In the genomic region with DNA sequence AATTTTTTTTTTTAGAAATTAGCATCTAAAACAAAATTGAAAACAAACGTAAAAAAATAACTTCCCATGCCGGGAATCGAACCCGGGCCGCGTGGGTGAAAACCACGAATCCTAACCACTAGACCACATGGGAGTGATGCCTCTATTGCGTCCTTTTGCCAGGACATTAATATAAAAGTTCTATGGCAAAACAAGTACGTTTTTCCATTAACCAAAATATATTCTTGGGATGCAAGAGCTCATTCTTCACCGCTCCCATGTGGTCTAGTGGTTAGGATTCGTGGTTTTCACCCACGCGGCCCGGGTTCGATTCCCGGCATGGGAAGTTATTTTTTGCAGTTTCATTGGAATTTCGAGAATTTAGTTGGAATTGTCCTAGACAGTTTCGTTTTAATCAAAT, we compare ENCODE assay signal across 3 worm cellular contexts.
TF ChIP-seq lines count a peak whose summit lies in the region.
"Not testable (repeated sequence)": the region's sequence is repeated elsewhere in the genome, so short reads cannot be mapped to it uniquely, and the experiment has no call there.

No protein-coding gene starts in this region.

TF ChIP-seq in whole organism, L3 larva, 47 proteins besides CTCF, POLR2A, EP300 and RAD21:
- peak; percentile 33 for TF ChIP-seq pqm-1 (tag; optimal IDR thresholded peaks at IDR 0.05; lab: Kevin White, UChicago)
- TF ChIP-seq elt-2 (tag; optimal IDR thresholded peaks at IDR 0.05; lab: Kevin White, UChicago), result peak; percentile 20
TF ChIP-seq in whole organism, L3 larva: peak in this region for 2; not testable (repeated sequence) for 45.

TF ChIP-seq in whole organism, L4 larva, 104 proteins besides CTCF, POLR2A, EP300 and RAD21 (continues in another document):
- TF ChIP-seq duxl-1 (tag; optimal IDR thresholded peaks at IDR 0.05; lab: Kevin White, UChicago; ENCODE audit: poor library complexity) (peak; percentile 37), ceh-20 (GFP tag; IDR thresholded peaks at IDR 0.05; lab: Robert Waterston, UW) (0 out of 2 replicates have a peak, but pooled peaks have one; percentile 21), Y105C5A.15 (GFP tag; IDR thresholded peaks at IDR 0.05; lab: Robert Waterston, UW) (peak; percentile 84; the same call in 1 of the 2 replicates), madf-5 (GFP tag; IDR thresholded peaks at IDR 0.05; lab: Robert Waterston, UW) (peak; percentile 35 to 74; a peak in 1 of 4 replicates), lin-1 (GFP tag; IDR thresholded peaks at IDR 0.05; lab: Robert Waterston, UW) (peak; percentile 80), aha-1 (tag; lab: Kevin White, UChicago) (peak; percentile 80), dmd-6 (GFP tag; IDR thresholded peaks at IDR 0.05; lab: Robert Waterston, UW) (peak; percentile 41), snpc-1.2 (GFP tag; IDR thresholded peaks at IDR 0.05; lab: Robert Waterston, UW) (peak; percentile 98), zfp-3 (GFP tag; conservative IDR thresholded peaks at IDR 0.05; lab: Robert Waterston, UW) (peak; percentile 58; the same call in 1 of the 2 replicates), egl-43 (GFP tag; IDR thresholded peaks at IDR 0.05; lab: Robert Waterston, UW) (peak; percentile 83), spr-1 (tag; optimal IDR thresholded peaks at IDR 0.05; lab: Kevin White, UChicago) (peak; percentile 12), arid-1 (GFP tag; conservative IDR thresholded peaks at IDR 0.05; lab: Robert Waterston, UW) (peak; percentile 69), T26A8.4 (GFP tag; IDR thresholded peaks at IDR 0.05; lab: Robert Waterston, UW) (peak; percentile 73), nhr-6 (tag; optimal IDR thresholded peaks at IDR 0.05; lab: Kevin White, UChicago) (peak; percentile 11), pha-4 (GFP tag; IDR thresholded peaks at IDR 0.05; lab: Robert Waterston, UW) (peak; percentile 69; the same call in 1 of the 2 replicates), ZK337.2 (GFP tag; IDR thresholded peaks at IDR 0.05; lab: Robert Waterston, UW) (peak; percentile 40; the same call in 1 of the 2 replicates), saeg-2 (GFP tag; IDR thresholded peaks at IDR 0.05; lab: Robert Waterston, UW) (peak; percentile 26; the same call in 1 of the 2 replicates), daf-19 (GFP tag; conservative IDR thresholded peaks at IDR 0.05; lab: Robert Waterston, UW) (peak; percentile 52; the same call in 1 of the 2 replicates), lim-7 (GFP tag; IDR thresholded peaks at IDR 0.05; lab: Robert Waterston, UW) (peak; percentile 85), lir-3 (tag; optimal IDR thresholded peaks at IDR 0.05; lab: Kevin White, UChicago) (peak; percentile 29), ctbp-1 (GFP tag; IDR thresholded peaks at IDR 0.05; lab: Robert Waterston, UW) (peak; percentile 61), mxl-3 (GFP tag; optimal IDR thresholded peaks at IDR 0.05; lab: Kevin White, UChicago) (peak; percentile 41), Y48G9A.11 (GFP tag; IDR thresholded peaks at IDR 0.05; lab: Robert Waterston, UW) (peak; percentile 44; the same call in 1 of the 2 replicates), mdt-29 (GFP tag; IDR thresholded peaks at IDR 0.05; lab: Robert Waterston, UW) (peak; percentile 66; the same call in 1 of the 2 replicates), tra-1 (GFP tag; IDR thresholded peaks at IDR 0.05; lab: Robert Waterston, UW) (peak; percentile 36; the same call in 1 of the 2 replicates), madf-9 (GFP tag; conservative IDR thresholded peaks at IDR 0.05; lab: Robert Waterston, UW) (0 out of 2 replicates have a peak, but pooled peaks have one; percentile 34), vab-7 (GFP tag; IDR thresholded peaks at IDR 0.05; lab: Robert Waterston, UW) (peak; percentile 78), nhr-41 (GFP tag; IDR thresholded peaks at IDR 0.05; lab: Robert Waterston, UW) (0 out of 2 replicates have a peak, but pooled peaks have one; percentile 21), ceh-44 (GFP tag; IDR thresholded peaks at IDR 0.05; lab: Robert Waterston, UW) (peak; percentile 9; the same call in 1 of the 2 replicates), D1046.2 (GFP tag; IDR thresholded peaks at IDR 0.05; lab: Robert Waterston, UW) (peak; percentile 75; the same call in 1 of the 2 replicates), Y5F2A.4 (GFP tag; optimal IDR thresholded peaks at IDR 0.05; lab: Kevin White, UChicago) (peak; percentile 36), F26F4.8 (GFP tag; conservative IDR thresholded peaks at IDR 0.05; lab: Robert Waterston, UW) (peak; percentile 63), daf-16 (GFP tag; optimal IDR thresholded peaks at IDR 0.05; lab: Kevin White, UChicago) (peak; percentile 17 to 24), daf-16 (tag; optimal IDR thresholded peaks at IDR 0.05; lab: Kevin White, UChicago) (peak; percentile 67), dmd-8 (GFP tag; IDR thresholded peaks at IDR 0.05; lab: Robert Waterston, UW) (peak; percentile 87), lin-38 (GFP tag; IDR thresholded peaks at IDR 0.05; lab: Robert Waterston, UW) (peak; percentile 66; the same call in 1 of the 2 replicates)
- not testable (repeated sequence) for TF ChIP-seq pha-4 (tag; optimal IDR thresholded peaks at IDR 0.05; lab: Kevin White, UChicago)

TF ChIP-seq in whole organism, young adult, 124 proteins besides CTCF, POLR2A, EP300 and RAD21 (continues in another document):
- TF ChIP-seq nhr-120 (GFP tag; IDR thresholded peaks at IDR 0.05; lab: Robert Waterston, UW), result 0 out of 2 replicates have a peak, but pooled peaks have one; percentile 62
- not testable (repeated sequence) for TF ChIP-seq cebp-1 (GFP tag; IDR thresholded peaks at IDR 0.05; lab: Robert Waterston, UW); ama-1 (optimal IDR thresholded peaks at IDR 0.05; lab: Kevin White, UChicago)
- peak; percentile 56 for TF ChIP-seq cebp-1 (tag; optimal IDR thresholded peaks at IDR 0.05; lab: Kevin White, UChicago)
- TF ChIP-seq attf-5 (GFP tag; optimal IDR thresholded peaks at IDR 0.05; lab: Kevin White, UChicago), result peak; percentile 11
- TF ChIP-seq D2030.7 (GFP tag; IDR thresholded peaks at IDR 0.05; lab: Robert Waterston, UW), result peak; percentile 65; the same call in 1 of the 2 replicates
- TF ChIP-seq Y53G8AR.9 (GFP tag; conservative IDR thresholded peaks at IDR 0.05; lab: Robert Waterston, UW), result 0 out of 2 replicates have a peak, but pooled peaks have one; percentile 23
- TF ChIP-seq Y95B8A.8 (GFP tag; IDR thresholded peaks at IDR 0.05; lab: Robert Waterston, UW), result 0 out of 2 replicates have a peak, but pooled peaks have one; percentile 30
- TF ChIP-seq nhr-179 (tag; optimal IDR thresholded peaks at IDR 0.05; lab: Kevin White, UChicago), result peak; percentile 19
- peak; percentile 65; the same call in 1 of the 2 replicates for TF ChIP-seq ekl-4 (GFP tag; IDR thresholded peaks at IDR 0.05; lab: Robert Waterston, UW)
- TF ChIP-seq madf-6 (GFP tag; IDR thresholded peaks at IDR 0.05; lab: Robert Waterston, UW), result peak; percentile 62
- TF ChIP-seq madf-10 (tag; optimal IDR thresholded peaks at IDR 0.05; lab: Kevin White, UChicago), result peak; percentile 59
- TF ChIP-seq snpc-4 (GFP tag; optimal IDR thresholded peaks at IDR 0.05; lab: Kevin White, UChicago), result peak; percentile 88
- peak; percentile 57 to 98 (median 92) for TF ChIP-seq snpc-4 (tag; optimal IDR thresholded peaks at IDR 0.05; lab: Kevin White, UChicago)
- TF ChIP-seq cebp-2 (GFP tag; IDR thresholded peaks at IDR 0.05; lab: Robert Waterston, UW), result 0 out of 2 replicates have a peak, but pooled peaks have one; percentile 70
- TF ChIP-seq hsf-1 (GFP tag; IDR thresholded peaks at IDR 0.05; lab: Robert Waterston, UW), result peak; percentile 88
- TF ChIP-seq B0261.1 (tag; optimal IDR thresholded peaks at IDR 0.05; lab: Kevin White, UChicago), result peak; percentile 87
- TF ChIP-seq attf-6 (GFP tag; IDR thresholded peaks at IDR 0.05; lab: Robert Waterston, UW), result peak; percentile 97
- TF ChIP-seq him-1 (tag; optimal IDR thresholded peaks at IDR 0.05; lab: Kevin White, UChicago), result peak; percentile 65
- peak; percentile 79 for TF ChIP-seq Y53F4B.3 (GFP tag; IDR thresholded peaks at IDR 0.05; lab: Robert Waterston, UW)
- TF ChIP-seq madf-3 (GFP tag; IDR thresholded peaks at IDR 0.05; lab: Robert Waterston, UW), result peak; percentile 75; the same call in 1 of the 2 replicates
- peak; percentile 11 for TF ChIP-seq tlf-1 (GFP tag; optimal IDR thresholded peaks at IDR 0.05; lab: Kevin White, UChicago)
- TF ChIP-seq B0336.3 (GFP tag; IDR thresholded peaks at IDR 0.05; lab: Robert Waterston, UW), result peak; percentile 56
- TF ChIP-seq repo-1 (tag; optimal IDR thresholded peaks at IDR 0.05; lab: Kevin White, UChicago), result peak; percentile 27
- peak; percentile 90 for TF ChIP-seq lin-26 (GFP tag; IDR thresholded peaks at IDR 0.05; lab: Robert Waterston, UW)
- peak; percentile 76 for TF ChIP-seq pbrm-1 (GFP tag; IDR thresholded peaks at IDR 0.05; lab: Robert Waterston, UW)
- TF ChIP-seq ZK185.1 (tag; optimal IDR thresholded peaks at IDR 0.05; lab: Kevin White, UChicago; ENCODE audit: poor library complexity, severe bottlenecking), result peak; percentile 62
- peak; percentile 34; the same call in 1 of the 2 replicates for TF ChIP-seq mcd-1 (GFP tag; IDR thresholded peaks at IDR 0.05; lab: Robert Waterston, UW)
- TF ChIP-seq dox-1 (GFP tag; IDR thresholded peaks at IDR 0.05; lab: Robert Waterston, UW), result peak; percentile 76
- peak; percentile 17; the same call in 1 of the 2 replicates for TF ChIP-seq ceh-91 (GFP tag; IDR thresholded peaks at IDR 0.05; lab: Robert Waterston, UW)
- TF ChIP-seq rcor-1 (GFP tag; IDR thresholded peaks at IDR 0.05; lab: Robert Waterston, UW), result peak; percentile 49; the same call in 1 of the 2 replicates
- TF ChIP-seq die-1 (tag; optimal IDR thresholded peaks at IDR 0.05; lab: Kevin White, UChicago), result peak; percentile 67
- peak; percentile 37 for TF ChIP-seq ets-4 (GFP tag; optimal IDR thresholded peaks at IDR 0.05; lab: Kevin White, UChicago)
- 0 out of 2 replicates have a peak, but pooled peaks have one; percentile 26 for TF ChIP-seq K11D2.4 (GFP tag; IDR thresholded peaks at IDR 0.05; lab: Robert Waterston, UW)
- TF ChIP-seq ceh-40 (GFP tag; IDR thresholded peaks at IDR 0.05; lab: Robert Waterston, UW), result peak; percentile 54; the same call in 1 of the 2 replicates
- TF ChIP-seq aptf-3 (GFP tag; IDR thresholded peaks at IDR 0.05; lab: Robert Waterston, UW), result peak; percentile 46; the same call in 1 of the 2 replicates
- peak in 1 of 2 experiments; percentile 46 for TF ChIP-seq ama-1 (GFP tag; optimal IDR thresholded peaks at IDR 0.05; lab: Kevin White, UChicago)
- 0 out of 2 replicates have a peak, but pooled peaks have one; percentile 57 for TF ChIP-seq bed-1 (GFP tag; IDR thresholded peaks at IDR 0.05; lab: Robert Waterston, UW)
- TF ChIP-seq lin-54 (GFP tag; optimal IDR thresholded peaks at IDR 0.05; lab: Kevin White, UChicago), result peak; percentile 34
- peak; percentile 3 for TF ChIP-seq F23B12.7 (tag; optimal IDR thresholded peaks at IDR 0.05; lab: Kevin White, UChicago; ENCODE audit: insufficient read depth)
- peak; percentile 49; the same call in 1 of the 2 replicates for TF ChIP-seq ceh-100 (GFP tag; IDR thresholded peaks at IDR 0.05; lab: Robert Waterston, UW)
